Fruit fly (Drosophila melanogaster) whole organism, embryonic: ENCODE results near the gene Sam-S.

Source experiments
- CG11247 ChIP-seq: fragments of 200-800 bp; sonication (Bioruptor generic); IDR thresholded peaks from 2 replicates; pipeline ENCODE4 v1.3.6; 2022; ENCODE audit warnings: missing biosample characterization, missing genetic modification characterization
- CG12744 ChIP-seq: fragments of 200-800 bp; sonication (Bioruptor generic); optimal IDR thresholded peaks from 2 replicates; lab custom pipeline; 2016; ENCODE audit warnings: missing biosample characterization, missing genetic modification characterization
- CG13894 ChIP-seq: fragments of 200-800 bp; sonication (Bioruptor generic); optimal IDR thresholded peaks from 3 replicates; lab custom pipeline; 2018; ENCODE audit warnings: missing biosample characterization, mild to moderate bottlenecking, missing genetic modification characterization, moderate library complexity
- CG14710 ChIP-seq: fragments of 200-800 bp; sonication (Bioruptor generic); optimal IDR thresholded peaks from 3 replicates; lab custom pipeline; 2019; ENCODE audit warnings: missing biosample characterization, mild to moderate bottlenecking, missing genetic modification characterization, moderate library complexity
- dmrt99B ChIP-seq: fragments of 200-800 bp; sonication (Bioruptor generic); optimal IDR thresholded peaks from 2 replicates; lab custom pipeline; 2018; ENCODE audit warnings: missing biosample characterization, mild to moderate bottlenecking, missing genetic modification characterization, moderate library complexity
- pros ChIP-seq: fragments of 200-800 bp; sonication (Bioruptor generic); optimal IDR thresholded peaks from 3 replicates; lab custom pipeline; 2019; ENCODE audit warnings: missing biosample characterization, mild to moderate bottlenecking, missing genetic modification characterization, moderate library complexity

DNA sequence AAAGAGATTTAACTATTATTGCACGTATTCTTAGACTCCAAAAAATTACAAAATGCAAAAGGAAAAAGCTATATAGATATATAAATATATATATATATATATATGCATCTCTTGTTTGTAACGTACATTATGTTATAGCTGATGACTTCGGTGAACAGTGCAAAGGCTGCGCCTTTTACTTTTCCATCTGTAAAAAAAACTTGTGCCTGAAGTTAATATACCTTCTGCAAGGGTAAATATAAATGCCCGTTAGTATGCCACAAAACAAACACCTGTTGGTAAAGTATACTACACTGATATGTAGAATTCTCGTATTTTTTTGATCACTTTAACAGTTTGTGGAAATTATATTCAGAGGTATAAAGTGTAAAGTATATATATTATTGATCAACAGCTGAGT lies 31.4 kb downstream of the Sam-S start:
- TF ChIP-seq CG14710 (tag; lab: Kevin White, UChicago) (no peak), dmrt99B (tag; lab: Kevin White, UChicago) (no peak), CG12744 (GFP tag; lab: Kevin White, UChicago) (no peak), CG13894 (tag; lab: Kevin White, UChicago) (peak; percentile 43), pros (no peak), CG11247 (GFP tag; lab: Robert Waterston, UW) (no peak)
